Worm (Caenorhabditis elegans) whole organism, dauer: ENCODE results near the gene F56C3.3.

Experiments used
- unc-62 ChIP-seq: sonication (generic microtip); optimal IDR thresholded peaks from 2 replicates; lab custom pipeline; 2017; ENCODE audit warnings: missing biosample characterization, missing genetic modification reagents, missing genetic modification characterization

The F56C3.3 gene

DNA sequence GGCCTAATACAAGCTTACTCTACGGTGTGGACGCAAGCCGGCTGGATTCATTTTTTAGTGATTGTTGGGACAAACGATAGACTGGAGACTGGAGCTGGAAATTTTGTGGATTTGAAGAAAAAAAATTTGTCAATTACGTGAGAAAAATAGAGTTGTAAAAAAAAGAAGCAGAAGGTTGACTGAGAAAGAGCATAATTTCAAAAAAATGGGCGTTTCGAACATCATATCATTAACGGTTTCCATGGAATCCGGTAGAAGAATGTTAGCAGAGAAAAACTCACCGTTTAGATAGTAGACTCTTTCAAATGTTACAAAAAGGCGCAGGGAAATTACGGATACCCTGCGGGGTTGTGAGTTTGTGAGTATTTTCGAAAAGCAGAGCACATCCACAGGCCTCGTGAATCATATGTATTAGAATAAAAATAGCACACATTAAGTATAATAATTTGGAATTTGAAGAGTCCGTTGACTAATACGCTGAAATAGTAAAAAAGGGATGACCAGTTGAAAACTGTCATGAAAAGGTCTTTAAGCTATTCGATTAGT lies 12.6 kb upstream of the F56C3.3 start, which contains the start of gene F56C3.7:
F56C3.7 (minus strand) TSS at position 51 of the 546 bp plus-strand sequence.
- TF ChIP-seq unc-62 (GFP tag; lab: Kevin White, UChicago), result no peak

DNA sequence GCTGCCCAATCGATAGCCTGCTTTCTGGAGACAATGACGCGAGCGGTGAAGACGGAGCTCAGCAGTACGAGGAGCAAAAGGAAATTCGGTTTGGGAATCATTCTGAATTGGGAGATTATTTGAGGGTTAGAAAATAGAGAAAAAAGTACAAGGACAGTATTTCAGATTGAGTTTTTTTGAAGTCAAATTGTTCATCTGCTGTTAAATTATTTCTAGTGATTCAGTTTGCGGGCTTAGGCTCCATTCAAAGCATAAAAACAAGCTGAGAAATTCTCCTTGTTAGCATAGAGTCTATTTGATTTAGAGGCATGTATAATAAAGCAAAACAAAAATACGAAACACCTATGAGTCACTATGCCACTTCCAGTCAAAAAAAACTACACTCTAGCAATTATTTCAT lies 9.2 kb upstream of the F56C3.3 start, which contains the start of gene dgn-2:
dgn-2 (minus strand) TSS at position 101 of the 400 bp plus-strand sequence.
- no peak for TF ChIP-seq unc-62 (GFP tag; lab: Kevin White, UChicago)

DNA sequence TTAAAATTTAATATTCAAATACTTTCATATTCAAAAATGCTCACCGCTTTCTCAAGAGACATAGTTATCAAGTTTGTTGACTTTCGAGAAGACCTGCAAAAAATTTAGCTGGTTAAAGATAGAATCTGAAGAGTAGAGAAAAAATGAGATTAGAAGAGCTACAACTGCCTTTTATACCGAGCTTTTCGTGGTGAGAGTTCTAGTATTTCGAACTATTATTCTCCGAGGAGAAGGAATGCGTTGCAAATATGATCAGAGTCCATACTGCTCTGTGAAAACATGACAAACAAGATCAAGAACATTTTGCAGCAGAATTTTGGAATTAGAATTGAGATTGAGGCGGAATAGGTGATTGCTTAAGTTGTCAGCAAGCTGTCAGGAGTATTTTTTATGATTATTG lies 2.4 kb upstream of the F56C3.3 start, which contains the start of gene F56C3.4:
F56C3.4 (minus strand) TSS at position 101 of the 400 bp plus-strand sequence.
- no peak for TF ChIP-seq unc-62 (GFP tag; lab: Kevin White, UChicago)

DNA sequence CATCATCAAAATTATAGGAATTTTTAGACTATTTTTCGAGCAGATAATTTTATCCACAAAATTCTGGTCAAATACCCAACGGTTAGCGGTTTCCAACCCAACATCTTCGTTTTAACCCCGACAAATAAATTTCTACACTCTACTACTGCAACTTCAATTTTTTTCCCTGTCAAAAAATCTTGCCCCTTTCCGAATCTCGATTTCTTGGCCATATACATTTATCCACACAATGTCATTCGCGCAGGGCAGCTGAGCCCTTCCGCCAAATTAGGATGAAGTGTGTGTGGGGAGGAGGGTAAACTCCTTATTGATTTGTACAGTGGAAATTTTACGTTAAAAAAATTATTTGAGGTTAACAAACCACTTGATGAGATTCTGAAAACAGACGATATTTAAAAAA lies 13.4 kb downstream of the F56C3.3 start:
- no peak for TF ChIP-seq unc-62 (GFP tag; lab: Kevin White, UChicago)

DNA sequence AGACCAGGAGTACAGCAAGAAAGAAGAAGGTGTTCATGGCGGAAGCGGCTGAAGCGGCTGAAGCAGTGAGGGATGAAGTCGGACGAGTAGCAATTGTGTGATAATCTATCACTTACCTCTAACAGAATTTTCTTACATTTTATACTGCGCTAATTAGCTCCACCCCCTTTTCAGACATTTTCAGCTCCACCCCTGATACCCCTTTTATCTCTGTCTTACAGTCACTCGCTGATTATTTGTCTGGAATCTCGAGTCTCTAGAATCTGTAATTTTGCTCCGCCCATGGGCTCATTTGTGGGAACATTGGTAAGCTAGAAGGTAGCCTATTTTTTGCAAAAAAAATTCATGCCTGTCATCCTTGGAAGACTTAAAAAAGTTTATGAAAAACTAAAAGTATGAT lies 13.9 kb downstream of the F56C3.3 start, which contains the start of gene ins-39:
ins-39 (minus strand) TSS at position 101 of the 400 bp plus-strand sequence.
- no peak for TF ChIP-seq unc-62 (GFP tag; lab: Kevin White, UChicago)

DNA sequence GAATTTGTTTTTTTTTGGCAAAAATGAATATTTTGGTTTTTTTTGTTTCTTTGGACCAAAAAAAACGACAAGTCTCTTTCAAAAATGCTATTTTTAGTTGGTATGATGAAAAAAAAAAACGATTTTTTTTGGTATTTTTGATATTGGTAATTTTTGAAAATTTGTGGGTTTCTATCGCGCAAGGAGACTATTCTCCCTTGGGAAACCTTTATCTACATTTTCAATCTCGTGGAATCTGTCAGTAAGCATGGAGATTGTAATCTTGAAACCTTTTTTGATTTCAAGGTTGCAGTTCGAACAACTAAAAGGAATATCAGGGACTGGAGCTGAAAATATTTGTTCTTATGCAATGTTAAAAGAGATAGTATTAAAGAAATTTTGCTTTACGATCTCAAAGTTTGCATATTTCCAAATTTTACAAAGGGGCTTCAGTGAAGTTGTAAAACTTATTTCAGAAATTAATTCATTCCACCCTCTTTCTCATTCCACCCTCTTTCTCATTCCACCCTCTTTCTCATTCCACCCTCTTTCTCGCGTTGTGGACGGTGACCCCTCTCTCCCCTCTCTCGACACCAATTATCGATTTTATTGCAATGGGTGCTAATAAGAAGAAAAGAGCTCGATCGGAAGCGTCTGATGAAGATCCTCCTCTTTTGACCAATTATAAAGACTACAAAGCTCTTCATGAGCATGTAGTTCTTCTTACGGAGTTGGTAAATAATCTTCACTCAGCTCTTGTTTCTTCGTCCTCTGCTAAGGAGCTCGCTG lies 19.1 kb downstream of the F56C3.3 start:
- no peak for TF ChIP-seq unc-62 (GFP tag; lab: Kevin White, UChicago)

DNA sequence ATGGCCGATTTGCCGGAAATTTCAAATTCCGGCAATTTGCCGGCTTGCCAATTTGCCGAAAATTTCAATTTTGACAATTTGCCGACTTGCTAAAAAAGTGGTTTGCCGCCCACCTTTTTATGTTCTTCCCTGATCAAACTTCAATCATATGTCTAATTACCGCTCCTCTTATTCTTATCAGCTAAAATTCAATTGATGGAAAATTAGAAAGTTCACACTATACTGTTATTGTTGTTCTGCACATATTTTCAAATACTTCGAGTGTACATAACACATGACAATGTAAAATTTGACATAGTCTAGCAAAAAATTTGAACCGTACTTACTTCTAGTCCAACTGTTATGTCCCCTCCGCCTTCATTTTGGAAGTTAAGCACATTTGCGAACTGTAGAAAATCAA lies 20.4 kb downstream of the F56C3.3 start:
- TF ChIP-seq unc-62 (GFP tag; lab: Kevin White, UChicago), result no peak

DNA sequence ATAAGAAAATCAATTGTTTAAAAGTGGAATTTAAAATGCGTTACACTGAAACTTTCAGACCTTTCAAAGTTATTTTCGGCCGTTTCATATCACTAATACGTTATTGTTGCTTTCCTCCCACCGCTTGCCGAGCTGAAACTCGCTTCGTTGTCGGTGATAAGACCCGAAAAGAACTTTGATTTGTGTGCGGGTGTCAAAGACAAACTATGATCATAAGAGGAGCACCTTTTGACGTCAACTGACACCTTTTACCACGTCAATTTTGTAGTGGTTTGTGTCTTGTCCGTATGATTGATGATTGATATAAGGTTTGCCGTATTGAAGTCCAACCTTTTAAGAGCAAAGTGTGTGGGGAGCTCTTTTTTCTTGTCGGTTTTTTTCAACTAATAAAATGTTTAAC lies 21.2 kb downstream of the F56C3.3 start, which contains the start of gene ttr-37:
ttr-37 (minus strand) TSS at position 167 of the 400 bp plus-strand sequence.
- TF ChIP-seq unc-62 (GFP tag; lab: Kevin White, UChicago), result no peak

DNA sequence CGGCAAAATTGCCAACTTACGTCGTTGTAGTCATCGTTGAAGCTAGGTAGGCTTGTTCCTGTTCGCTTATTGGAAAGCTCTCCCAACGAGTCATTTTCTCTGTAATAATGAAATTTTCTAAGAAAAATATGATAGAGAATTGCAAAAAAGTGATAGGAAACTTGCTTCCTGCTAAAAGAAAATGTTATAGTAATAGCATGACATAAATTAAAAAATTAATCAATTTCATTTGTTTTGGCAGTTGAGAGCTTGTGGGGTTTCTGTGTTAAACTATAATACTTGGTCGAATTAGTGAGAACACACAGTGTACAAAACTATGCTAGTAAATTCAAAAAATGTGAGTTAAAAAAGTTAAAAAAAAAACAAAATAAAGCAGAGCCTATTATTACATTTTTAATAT lies 28.3 kb downstream of the F56C3.3 start, which contains the start of gene F21E9.2:
F21E9.2 (minus strand) TSS at position 101 of the 400 bp plus-strand sequence.
- no peak for TF ChIP-seq unc-62 (GFP tag; lab: Kevin White, UChicago)

DNA sequence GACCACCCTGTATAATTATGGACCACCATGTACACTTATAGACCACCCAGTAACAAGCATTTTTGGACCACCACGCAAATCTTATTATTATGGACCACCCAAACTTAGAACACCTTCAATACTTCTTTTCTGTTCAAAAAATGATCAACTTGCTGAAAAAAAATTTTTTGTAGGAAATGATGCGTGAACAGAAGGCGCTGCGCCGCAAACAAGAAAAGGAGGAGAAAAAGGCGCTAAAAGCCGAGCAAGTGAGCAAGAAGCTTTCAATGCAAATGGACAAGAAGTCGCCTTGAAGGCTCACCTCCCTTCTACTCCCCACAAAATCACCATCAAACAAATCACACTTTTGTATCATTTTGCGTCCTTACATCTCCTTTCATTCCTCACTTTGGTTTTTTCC lies 31.0 kb downstream of the F56C3.3 start:
- TF ChIP-seq unc-62 (GFP tag; lab: Kevin White, UChicago), result no peak

DNA sequence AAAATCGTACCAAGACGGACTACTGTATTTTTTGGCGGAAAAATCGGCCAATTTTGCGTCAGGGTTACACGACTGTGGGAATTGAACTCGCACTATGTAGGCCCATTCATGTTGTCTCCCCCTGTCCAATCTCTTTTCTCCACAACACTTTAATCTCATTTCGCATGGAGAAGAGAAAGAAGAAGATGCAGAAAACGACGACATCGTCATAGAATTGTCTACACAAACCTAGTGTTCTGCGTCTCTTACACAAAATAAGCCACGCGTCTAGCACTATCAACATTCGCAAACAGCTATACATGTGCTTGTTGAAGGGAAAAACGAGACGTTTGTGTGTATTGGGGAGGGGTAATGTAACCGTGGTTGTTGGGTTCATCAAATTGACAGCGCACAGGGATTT lies 35.2 kb downstream of the F56C3.3 start:
- no peak for TF ChIP-seq unc-62 (GFP tag; lab: Kevin White, UChicago)

DNA sequence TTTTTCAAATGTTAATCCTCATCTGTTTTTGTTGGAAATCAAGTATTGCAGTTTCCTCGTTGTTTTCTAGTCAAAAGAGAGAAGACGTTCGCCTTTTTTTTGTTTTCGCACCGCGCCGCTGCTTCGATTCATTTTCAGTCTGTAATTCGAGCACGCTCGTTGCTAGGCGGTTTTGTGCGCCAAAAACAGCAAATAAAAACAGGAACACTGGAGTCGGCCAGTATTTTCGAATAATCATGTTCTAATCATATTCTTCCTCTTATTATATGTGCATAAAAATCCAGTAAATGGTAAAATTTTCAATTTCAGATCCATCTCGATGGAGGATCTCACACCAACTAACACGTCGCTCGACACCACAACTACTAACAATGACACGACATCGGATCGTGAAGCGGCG lies 37.2 kb downstream of the F56C3.3 start, which contains the start of gene pdk-1:
pdk-1 (plus strand) TSS at position 301 of the 400 bp plus-strand sequence.
- TF ChIP-seq unc-62 (GFP tag; lab: Kevin White, UChicago), result no peak

DNA sequence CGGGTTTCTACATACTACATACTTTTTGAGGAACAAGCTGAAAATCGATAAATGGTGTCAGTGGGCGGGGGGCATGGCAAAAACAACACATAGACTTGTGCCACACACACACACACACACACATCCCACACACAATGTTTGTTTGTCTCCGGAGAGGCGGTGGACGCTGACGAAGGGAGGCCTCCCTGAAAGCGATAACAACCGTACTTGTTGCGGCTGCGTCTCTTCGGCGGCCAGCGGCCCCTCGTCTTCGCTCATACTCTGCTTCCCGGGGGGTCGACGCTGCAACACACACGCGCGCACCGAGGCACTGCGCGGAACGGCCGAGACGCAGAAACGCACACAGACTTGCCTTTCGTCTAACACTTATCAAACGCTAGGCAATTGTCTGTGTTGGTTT lies 38.5 kb downstream of the F56C3.3 start:
- no peak for TF ChIP-seq unc-62 (GFP tag; lab: Kevin White, UChicago)

DNA sequence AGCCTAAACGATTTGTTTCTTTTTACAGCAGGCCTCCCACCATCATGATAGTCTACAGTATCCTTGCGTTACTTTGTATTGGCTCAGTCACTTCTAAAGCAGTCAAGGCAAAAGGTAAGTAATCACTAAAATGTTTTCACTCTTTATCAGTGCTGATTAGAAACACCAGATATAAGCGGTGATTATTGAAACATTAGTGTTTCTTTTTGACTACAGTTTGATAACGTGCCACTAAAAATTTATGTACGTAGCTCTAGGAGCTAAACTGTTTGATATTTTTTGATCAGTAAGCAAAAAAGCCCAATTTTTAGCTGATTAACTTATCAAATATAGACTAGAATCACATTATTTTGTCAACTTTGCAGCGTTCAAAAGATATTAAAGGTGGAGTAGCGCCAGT lies 46.6 kb downstream of the F56C3.3 start:
- no peak for TF ChIP-seq unc-62 (GFP tag; lab: Kevin White, UChicago)

DNA sequence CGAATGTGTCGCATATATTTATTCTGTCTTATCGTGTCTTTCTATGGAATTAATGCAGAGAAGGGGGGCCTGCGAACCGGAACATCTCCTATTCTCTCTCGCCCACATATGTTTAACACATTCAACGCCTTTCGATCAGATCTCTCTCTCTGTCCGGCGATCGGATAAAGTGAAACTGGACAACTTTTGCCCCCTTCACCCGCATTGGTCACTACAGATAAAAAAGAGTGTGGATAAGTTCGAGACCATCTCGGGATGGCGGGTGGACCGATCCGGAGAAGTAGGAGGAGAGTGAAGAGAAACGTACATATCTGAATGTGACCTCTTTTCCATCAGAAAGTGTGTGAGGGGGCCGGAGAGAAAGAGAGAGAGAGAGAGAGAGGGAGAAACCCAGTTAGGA lies 47.1 kb downstream of the F56C3.3 start, which contains the start of gene H42K12.3:
H42K12.3 (plus strand) TSS at position 308 of the 400 bp plus-strand sequence.
- no peak for TF ChIP-seq unc-62 (GFP tag; lab: Kevin White, UChicago)

DNA sequence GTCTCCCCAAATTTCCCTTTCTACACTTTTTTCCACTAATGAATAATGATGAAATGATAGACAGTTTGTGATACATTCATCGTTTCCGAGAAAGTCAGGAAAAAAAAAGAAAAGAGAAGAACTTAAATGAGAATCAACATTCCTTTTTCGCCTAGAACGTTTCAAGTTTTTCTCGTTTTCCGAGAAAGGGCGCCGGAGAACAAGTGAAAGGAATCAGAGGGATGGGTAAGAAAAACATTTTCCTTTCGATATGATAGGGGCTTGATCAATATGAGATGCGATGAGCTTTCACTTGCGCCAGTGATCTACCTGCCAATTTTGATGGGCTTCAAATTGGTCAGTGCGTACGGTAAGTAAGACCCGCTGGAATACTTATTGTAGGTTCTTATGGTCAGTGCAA lies 48.7 kb downstream of the F56C3.3 start:
- TF ChIP-seq unc-62 (GFP tag; lab: Kevin White, UChicago), result no peak
